Fruit fly (Drosophila melanogaster) Kc167 (cell line): Measurements from ENCODE around the gene Neu2.

Experiments used
- Myc ChIP-seq: fragments of >200 bp; optimal IDR thresholded peaks from 2 replicates; lab custom pipeline; 2017; ENCODE audit warnings: missing external identifiers
- Sin3A ChIP-seq: fragments of >200 bp; optimal IDR thresholded peaks from 2 replicates; lab custom pipeline; 2018; ENCODE audit warnings: missing external identifiers
- h ChIP-seq: fragments of >200 bp; optimal IDR thresholded peaks from 3 replicates; lab custom pipeline; 2018; ENCODE audit warnings: missing external identifiers
- psq ChIP-seq: fragments of >200 bp; optimal IDR thresholded peaks from 2 replicates; lab custom pipeline; 2017; ENCODE audit warnings: missing external identifiers
- ttk ChIP-seq: sonication (Bioruptor generic); optimal IDR thresholded peaks from 2 replicates; lab custom pipeline; 2017; ENCODE audit warnings: missing external identifiers

- TF ChIP-seq ttk (lab: Kevin White, UChicago) (no peak), h (lab: Kevin White, UChicago) (no peak), Myc (lab: Kevin White, UChicago) (no peak), psq (no peak), Sin3A (lab: Kevin White, UChicago) (no peak)
These were observed 12.5 kb downstream of the Neu2 start for dm6 chr3L:21477866-21478265.
